Fruit fly (Drosophila melanogaster) whole organism, embryonic: ENCODE results near the gene CG10663.
A peak's percentile ranks its signal among the peaks of the same experiment; 100 is the strongest.

Source experiments
- Ada2b ChIP-seq: fragments of 200-800 bp; sonication (Bioruptor generic); IDR thresholded peaks from 2 replicates; pipeline ENCODE4 v1.3.6; 2022; ENCODE audit warnings: missing biosample characterization, missing genetic modification characterization
- Blimp-1 ChIP-seq: fragments of 200-800 bp; sonication (Bioruptor generic); optimal IDR thresholded peaks from 3 replicates; lab custom pipeline; 2018; ENCODE audit warnings: missing biosample characterization, missing genetic modification characterization, mild to moderate bottlenecking, moderate library complexity, missing genetic modification reagents
- Bteb2 ChIP-seq: fragments of 200-800 bp; sonication (Bioruptor generic); optimal IDR thresholded peaks from 2 replicates; lab custom pipeline; 2016; ENCODE audit warnings: missing biosample characterization, missing genetic modification characterization
- CG10321 ChIP-seq: fragments of 200-800 bp; sonication (Bioruptor generic); IDR thresholded peaks from 2 replicates; pipeline ENCODE4 v1.3.6; 2022; ENCODE audit warnings: missing biosample characterization, missing genetic modification characterization
- CG10543 ChIP-seq: fragments of 200-800 bp; sonication (Bioruptor generic); optimal IDR thresholded peaks from 3 replicates; lab custom pipeline; 2017; ENCODE audit warnings: missing biosample characterization, mild to moderate bottlenecking, missing genetic modification characterization, moderate library complexity
- CG10654 ChIP-seq: fragments of 200-800 bp; sonication (Bioruptor generic); optimal IDR thresholded peaks from 2 replicates; lab custom pipeline; 2016; ENCODE audit warnings: missing biosample characterization, missing genetic modification characterization
- CG12299 ChIP-seq: fragments of 200-800 bp; sonication (Bioruptor generic); optimal IDR thresholded peaks from 2 replicates; lab custom pipeline; 2018; ENCODE audit warnings: missing biosample characterization, mild to moderate bottlenecking, missing genetic modification characterization
- CG13624 ChIP-seq: fragments of 200-800 bp; sonication (Bioruptor generic); optimal IDR thresholded peaks from 2 replicates; lab custom pipeline; 2016; ENCODE audit warnings: missing biosample characterization, missing genetic modification characterization
- CG13775 ChIP-seq: fragments of 200-800 bp; sonication (Bioruptor generic); optimal IDR thresholded peaks from 3 replicates; lab custom pipeline; 2017; ENCODE audit warnings: missing biosample characterization, mild to moderate bottlenecking, missing genetic modification characterization
- CG14860 ChIP-seq: fragments of 200-800 bp; sonication (Bioruptor generic); IDR thresholded peaks from 3 replicates; pipeline ENCODE4 v1.3.6; 2022; ENCODE audit warnings: missing biosample characterization, missing genetic modification characterization; ENCODE audit not compliant: partially characterized antibody
- CG15696 ChIP-seq: fragments of 200-800 bp; sonication (Bioruptor generic); optimal IDR thresholded peaks from 2 replicates; lab custom pipeline; 2019; ENCODE audit warnings: missing biosample characterization, mild to moderate bottlenecking, missing genetic modification characterization, moderate library complexity
- CG17328 ChIP-seq: fragments of 200-800 bp; sonication (Bioruptor generic); IDR thresholded peaks from 2 replicates; pipeline ENCODE4 v1.3.6; 2022; ENCODE audit warnings: missing biosample characterization, missing genetic modification characterization
- CG2129 ChIP-seq: fragments of 200-800 bp; sonication (Bioruptor generic); IDR thresholded peaks from 2 replicates; pipeline ENCODE4 v1.3.6; 2022; ENCODE audit warnings: missing biosample characterization, missing genetic modification characterization; ENCODE audit not compliant: partially characterized antibody
- CG2202 ChIP-seq: fragments of 200-800 bp; sonication (Bioruptor generic); optimal IDR thresholded peaks from 2 replicates; lab custom pipeline; 2018; ENCODE audit warnings: missing biosample characterization, mild to moderate bottlenecking, missing genetic modification characterization
- CG31224 ChIP-seq: fragments of 200-800 bp; sonication (Bioruptor generic); IDR thresholded peaks from 2 replicates; pipeline ENCODE4 v1.3.6; 2022; ENCODE audit warnings: missing biosample characterization, missing genetic modification characterization
- CG32767 ChIP-seq: fragments of 200-800 bp; sonication (Bioruptor generic); IDR thresholded peaks from 2 replicates; pipeline ENCODE4 v1.3.6; 2022; ENCODE audit warnings: missing biosample characterization, missing genetic modification characterization
- CG4424 ChIP-seq: fragments of 200-800 bp; sonication (Bioruptor generic); optimal IDR thresholded peaks from 3 replicates; lab custom pipeline; 2016; ENCODE audit warnings: missing biosample characterization, missing genetic modification characterization
- CG5180 ChIP-seq: fragments of 200-800 bp; sonication (Bioruptor generic); optimal IDR thresholded peaks from 3 replicates; lab custom pipeline; 2017; ENCODE audit warnings: missing biosample characterization, missing genetic modification characterization, mild to moderate bottlenecking, moderate library complexity, missing genetic modification reagents
- CG7357 ChIP-seq: fragments of 200-800 bp; sonication (Bioruptor generic); IDR thresholded peaks from 3 replicates; pipeline ENCODE4 v1.3.6; 2022; ENCODE audit warnings: missing biosample characterization, missing genetic modification characterization
- CG7928 ChIP-seq: fragments of 200-800 bp; sonication (Bioruptor generic); optimal IDR thresholded peaks from 2 replicates; lab custom pipeline; 2017; ENCODE audit warnings: missing biosample characterization, mild to moderate bottlenecking, missing genetic modification characterization
- CG8924 ChIP-seq: fragments of 200-800 bp; optimal IDR thresholded peaks from 3 replicates; lab custom pipeline; 2019; ENCODE audit warnings: missing biosample characterization, mild to moderate bottlenecking, missing genetic modification characterization, moderate library complexity
- Chrac-16 ChIP-seq: fragments of 200-800 bp; sonication (Bioruptor generic); optimal IDR thresholded peaks from 3 replicates; lab custom pipeline; 2016; ENCODE audit warnings: missing biosample characterization, missing genetic modification characterization
- Dfd ChIP-seq, 2 experiments: fragments of >200 bp; optimal IDR thresholded peaks; 2 replicates each; lab custom pipeline; 2017; ENCODE audit warnings: missing biosample characterization in 2 of 2, missing genetic modification characterization in 2 of 2
- Dip2 ChIP-seq: fragments of 200-800 bp; sonication (Bioruptor generic); IDR thresholded peaks from 2 replicates; pipeline ENCODE4 v1.3.6; 2022; ENCODE audit warnings: missing biosample characterization, missing genetic modification characterization
- Ets97D ChIP-seq: fragments of 200-800 bp; sonication (Bioruptor generic); optimal IDR thresholded peaks from 3 replicates; lab custom pipeline; 2016; ENCODE audit warnings: missing biosample characterization, missing genetic modification characterization
- HHEX ChIP-seq: fragments of 200-800 bp; sonication (Bioruptor generic); optimal IDR thresholded peaks from 3 replicates; lab custom pipeline; 2017; ENCODE audit warnings: missing biosample characterization, mild to moderate bottlenecking, missing genetic modification characterization, missing genetic modification reagents
- Mrtf ChIP-seq: fragments of 200-800 bp; sonication (Bioruptor generic); IDR thresholded peaks from 3 replicates; pipeline ENCODE4 v1.3.6; 2022; ENCODE audit warnings: missing biosample characterization, missing genetic modification characterization
- NfI ChIP-seq: fragments of 200-800 bp; sonication (Bioruptor generic); optimal IDR thresholded peaks from 3 replicates; lab custom pipeline; 2018; ENCODE audit warnings: missing biosample characterization, mild to moderate bottlenecking, missing genetic modification characterization, moderate library complexity
- Ravus ChIP-seq: fragments of 200-800 bp; sonication (Bioruptor generic); IDR thresholded peaks from 2 replicates; pipeline ENCODE4 v1.3.6; 2022; ENCODE audit warnings: missing biosample characterization, missing genetic modification characterization
- Usf ChIP-seq: fragments of 200-800 bp; sonication (Bioruptor generic); optimal IDR thresholded peaks from 2 replicates; lab custom pipeline; 2017; ENCODE audit warnings: missing genotype, missing biosample characterization, missing genetic modification characterization
- ap ChIP-seq: fragments of 200-800 bp; sonication (Bioruptor generic); IDR thresholded peaks from 2 replicates; pipeline ENCODE4 v1.3.6; 2022; ENCODE audit warnings: missing biosample characterization, missing genetic modification characterization
- ase ChIP-seq: fragments of 200-800 bp; sonication (Bioruptor generic); IDR thresholded peaks from 3 replicates; pipeline ENCODE4 v1.3.6; 2022; ENCODE audit warnings: missing biosample characterization, missing genetic modification characterization
- az2 ChIP-seq: fragments of 200-800 bp; sonication (Bioruptor generic); optimal IDR thresholded peaks from 3 replicates; lab custom pipeline; 2016; ENCODE audit warnings: missing biosample characterization, missing genetic modification characterization
- corto ChIP-seq: fragments of 200-800 bp; sonication (Bioruptor generic); optimal IDR thresholded peaks from 2 replicates; lab custom pipeline; 2016; ENCODE audit warnings: missing biosample characterization, mild to moderate bottlenecking, missing genetic modification characterization, moderate library complexity
- gfzf ChIP-seq: fragments of 200-800 bp; sonication (Bioruptor generic); optimal IDR thresholded peaks from 2 replicates; lab custom pipeline; 2016; ENCODE audit warnings: missing biosample characterization, mild to moderate bottlenecking, missing genetic modification characterization, moderate library complexity
- klu ChIP-seq: fragments of 200-800 bp; sonication (Bioruptor generic); IDR thresholded peaks from 2 replicates; pipeline ENCODE4 v1.3.6; 2022; ENCODE audit warnings: missing biosample characterization, missing genetic modification characterization
- onecut ChIP-seq: fragments of 200-800 bp; sonication (Bioruptor generic); IDR thresholded peaks from 2 replicates; pipeline ENCODE4 v1.3.6; 2022; ENCODE audit warnings: missing biosample characterization, missing genetic modification characterization
- pan ChIP-seq, 4 experiments: fragments of >200 bp in 3 of 4; fragments of 200-800 bp in 1 of 4; sonication (Bioruptor generic) in 1 of 4; optimal IDR thresholded peaks in 3 of 4; IDR thresholded peaks in 1 of 4; 2 replicates each; pipeline versions ENCODE4 v1.3.6 to Lab custom; 2017 to 2022; ENCODE audit warnings: missing biosample characterization in 2 of 4, missing genetic modification characterization in 2 of 4, mixed read lengths in 1 of 4
- peb ChIP-seq: fragments of 200-800 bp; sonication (Bioruptor generic); IDR thresholded peaks from 2 replicates; pipeline ENCODE4 v1.3.6; 2022; ENCODE audit warnings: missing biosample characterization, missing genetic modification characterization
- pfk ChIP-seq: fragments of 200-800 bp; sonication (Bioruptor generic); optimal IDR thresholded peaks from 2 replicates; lab custom pipeline; 2018; ENCODE audit warnings: missing biosample characterization, mild to moderate bottlenecking, missing genetic modification characterization, moderate library complexity
- pho ChIP-seq: fragments of 200-800 bp; sonication (Bioruptor generic); optimal IDR thresholded peaks from 2 replicates; lab custom pipeline; 2016; ENCODE audit warnings: missing biosample characterization, missing genetic modification characterization
- pros ChIP-seq: fragments of 200-800 bp; sonication (Bioruptor generic); optimal IDR thresholded peaks from 3 replicates; lab custom pipeline; 2019; ENCODE audit warnings: missing biosample characterization, mild to moderate bottlenecking, missing genetic modification characterization, moderate library complexity
- pum ChIP-seq: fragments of 200-800 bp; sonication (Bioruptor generic); optimal IDR thresholded peaks from 2 replicates; lab custom pipeline; 2016; ENCODE audit warnings: missing biosample characterization, missing genetic modification characterization
- pzg ChIP-seq: fragments of 200-800 bp; sonication (Bioruptor generic); optimal IDR thresholded peaks from 3 replicates; lab custom pipeline; 2018; ENCODE audit warnings: missing biosample characterization, mild to moderate bottlenecking, missing genetic modification characterization, moderate library complexity
- sc ChIP-seq, 3 experiments: fragments of >200 bp in 2 of 3; fragments of 200-800 bp in 1 of 3; sonication (Bioruptor generic) in 1 of 3; optimal IDR thresholded peaks; 2 replicates in 2 of 3; 3 replicates in 1 of 3; lab custom pipeline; 2017; ENCODE audit warnings: mild to moderate bottlenecking in 1 of 3, missing biosample characterization in 1 of 3, missing genetic modification characterization in 1 of 3, missing genetic modification reagents in 1 of 3
- sd ChIP-seq: fragments of 200-800 bp; sonication (Bioruptor generic); optimal IDR thresholded peaks from 3 replicates; lab custom pipeline; 2018; ENCODE audit warnings: missing biosample characterization, mild to moderate bottlenecking, missing genetic modification characterization, moderate library complexity
- shn ChIP-seq: fragments of 200-800 bp; sonication (Bioruptor generic); optimal IDR thresholded peaks from 3 replicates; lab custom pipeline; 2016; ENCODE audit warnings: missing biosample characterization, missing genetic modification characterization
- vfl ChIP-seq: fragments of 200-800 bp; sonication (Bioruptor generic); optimal IDR thresholded peaks from 2 replicates; lab custom pipeline; 2016; ENCODE audit warnings: missing biosample characterization, missing genetic modification characterization
- vvl ChIP-seq: fragments of 200-800 bp; sonication (Bioruptor generic); IDR thresholded peaks from 2 replicates; pipeline ENCODE4 v1.3.6; 2022; ENCODE audit warnings: missing biosample characterization, missing genetic modification characterization
- z ChIP-seq: fragments of 200-800 bp; sonication (Bioruptor generic); IDR thresholded peaks from 3 replicates; pipeline ENCODE4 v1.3.6; 2022; ENCODE audit warnings: missing biosample characterization, missing genetic modification characterization

The CG10663 gene

DNA sequence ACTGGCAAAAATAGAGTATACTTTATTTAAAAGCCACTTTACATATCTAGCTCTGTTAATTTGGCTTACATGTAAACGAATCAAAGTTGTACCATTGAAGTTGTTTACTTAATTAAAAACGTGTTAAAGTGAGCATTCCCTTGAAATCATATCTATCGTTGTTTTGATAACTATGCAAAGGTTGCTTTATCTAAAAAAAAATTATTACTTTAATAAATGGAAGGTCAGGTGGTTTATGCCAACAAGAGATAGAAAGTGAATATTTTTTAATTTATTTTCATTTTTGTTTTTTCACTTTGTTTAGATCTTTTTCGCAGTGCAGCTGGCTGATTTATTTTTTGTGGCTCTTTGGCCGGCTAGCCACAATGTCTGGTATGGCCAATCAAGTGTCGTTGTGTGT is 1.9 kb downstream of the CG10663 start (continued):
- TF ChIP-seq CG5180 = peak; percentile 71
- TF ChIP-seq az2 = peak; percentile 82
- TF ChIP-seq CG12299 = peak; percentile 37
- 0 out of 2 replicates have a peak, but pooled peaks have one; percentile 46 for TF ChIP-seq CG17328 (GFP tag; lab: Robert Waterston, UW)
- no peak; the same call in 2 of the 3 replicates for TF ChIP-seq Mrtf (GFP tag; lab: Robert Waterston, UW)
- TF ChIP-seq sc (optimal IDR thresholded peaks at IDR 0.05; lab: Kevin White, UChicago) = no peak
- TF ChIP-seq sc (GFP tag; optimal IDR thresholded peaks at IDR 0.05; lab: Kevin White, UChicago) = peak; percentile 61
- TF ChIP-seq shn (GFP tag; lab: Kevin White, UChicago) = peak; percentile 42
- TF ChIP-seq ap = no peak
- peak; percentile 18 for TF ChIP-seq CG10543 (GFP tag; lab: Kevin White, UChicago)
- no peak for TF ChIP-seq CG14860 (GFP tag; lab: Robert Waterston, UW)
- TF ChIP-seq HHEX = peak; percentile 72
- TF ChIP-seq Chrac-16 (GFP tag; lab: Kevin White, UChicago) = peak; percentile 61
- no peak for TF ChIP-seq vfl
- no peak for TF ChIP-seq CG2129
- no peak for TF ChIP-seq gfzf (GFP tag; lab: Kevin White, UChicago)
- TF ChIP-seq CG10654 (GFP tag; lab: Kevin White, UChicago) = peak; percentile 48
- TF ChIP-seq CG8924 (tag; lab: Kevin White, UChicago) = peak; percentile 77
- peak; percentile 72 for TF ChIP-seq vvl (GFP tag; lab: Robert Waterston, UW)
- no peak for TF ChIP-seq sd (tag; lab: Kevin White, UChicago)
- no peak for TF ChIP-seq Dip2 (GFP tag; lab: Robert Waterston, UW)
- TF ChIP-seq CG10321 = no peak
- 0 out of 3 replicates have a peak, but pooled peaks have one; percentile 37 for TF ChIP-seq CG7357 (GFP tag; lab: Robert Waterston, UW)
- peak; percentile 27 for TF ChIP-seq CG15696 (tag; lab: Kevin White, UChicago)
- peak; percentile 15 for TF ChIP-seq CG2202 (tag; lab: Kevin White, UChicago)
- TF ChIP-seq onecut (GFP tag; lab: Robert Waterston, UW) = peak; percentile 50
- TF ChIP-seq pho (GFP tag; lab: Kevin White, UChicago) = no peak
- TF ChIP-seq pzg (GFP tag; lab: Kevin White, UChicago) = no peak
- TF ChIP-seq CG7928 (GFP tag; lab: Kevin White, UChicago) = no peak
- TF ChIP-seq Dfd (GFP tag; optimal IDR thresholded peaks at IDR 0.05; lab: Kevin White, UChicago) = peak in 1 of 2 experiments; percentile 1
- TF ChIP-seq pfk (GFP tag; lab: Kevin White, UChicago) = no peak
- TF ChIP-seq CG4424 (GFP tag; lab: Kevin White, UChicago) = peak; percentile 76
- no peak for TF ChIP-seq z (GFP tag; lab: Robert Waterston, UW)
- TF ChIP-seq NfI (GFP tag; lab: Kevin White, UChicago) = peak; percentile 63
- peak; percentile 72; the same call in 2 of the 3 replicates for TF ChIP-seq ase (GFP tag; lab: Robert Waterston, UW)
- TF ChIP-seq CG31224 (GFP tag; lab: Robert Waterston, UW) = no peak; the same call in 1 of the 2 replicates
- peak; percentile 70 for TF ChIP-seq CG13775 (GFP tag; lab: Kevin White, UChicago)
- peak; percentile 57 for TF ChIP-seq pum
- TF ChIP-seq CG32767 (GFP tag; lab: Robert Waterston, UW) = no peak
- TF ChIP-seq Blimp-1 = peak; percentile 69
- peak; percentile 52 for TF ChIP-seq Bteb2 (GFP tag; lab: Kevin White, UChicago)
- TF ChIP-seq pros (GFP tag; lab: Kevin White, UChicago) = no peak
- no peak for TF ChIP-seq corto (GFP tag; lab: Kevin White, UChicago)
- no peak for TF ChIP-seq Ravus (GFP tag; lab: Robert Waterston, UW)
- peak; percentile 23 for TF ChIP-seq CG13624 (GFP tag; lab: Kevin White, UChicago)
- TF ChIP-seq klu (GFP tag; lab: Robert Waterston, UW) = peak; percentile 61; the same call in 1 of the 2 replicates
- TF ChIP-seq peb (GFP tag; lab: Robert Waterston, UW) = peak; percentile 55; the same call in 1 of the 2 replicates
- peak; percentile 68 for TF ChIP-seq Ada2b (GFP tag; lab: Robert Waterston, UW)
- TF ChIP-seq Ets97D (GFP tag; lab: Kevin White, UChicago) = peak; percentile 30
- TF ChIP-seq pan (optimal IDR thresholded peaks at IDR 0.05; lab: Kevin White, UChicago) = no peak
- TF ChIP-seq pan (GFP tag; optimal IDR thresholded peaks at IDR 0.05 in 1 of 2, IDR thresholded peaks at IDR 0.05 in 1 of 2) = peak in 1 of 2 experiments; percentile 56
- TF ChIP-seq Usf (GFP tag; lab: Kevin White, UChicago) = no peak
